Fruit fly (Drosophila melanogaster) whole organism, embryonic: Measurements from ENCODE around the gene CG16790.

Experiments used
- Bgb ChIP-seq: fragments of 200-800 bp; sonication (Bioruptor generic); IDR thresholded peaks from 2 replicates; pipeline ENCODE4 v1.3.6; 2022; ENCODE audit warnings: missing biosample characterization, missing genetic modification characterization; ENCODE audit not compliant: partially characterized antibody
- Bteb2 ChIP-seq: fragments of 200-800 bp; sonication (Bioruptor generic); optimal IDR thresholded peaks from 2 replicates; lab custom pipeline; 2016; ENCODE audit warnings: missing biosample characterization, missing genetic modification characterization
- CG10654 ChIP-seq: fragments of 200-800 bp; sonication (Bioruptor generic); optimal IDR thresholded peaks from 2 replicates; lab custom pipeline; 2016; ENCODE audit warnings: missing biosample characterization, missing genetic modification characterization
- CG11504 ChIP-seq: fragments of 200-800 bp; sonication (Bioruptor generic); optimal IDR thresholded peaks from 3 replicates; lab custom pipeline; 2019; ENCODE audit warnings: missing biosample characterization, mild to moderate bottlenecking, missing genetic modification characterization, moderate library complexity
- CG1233 ChIP-seq: fragments of 200-800 bp; sonication (Bioruptor generic); optimal IDR thresholded peaks from 4 replicates; lab custom pipeline; 2018; ENCODE audit warnings: missing biosample characterization, mild to moderate bottlenecking, missing genetic modification characterization
- CG13624 ChIP-seq: fragments of 200-800 bp; sonication (Bioruptor generic); optimal IDR thresholded peaks from 2 replicates; lab custom pipeline; 2016; ENCODE audit warnings: missing biosample characterization, missing genetic modification characterization
- CG13894 ChIP-seq: fragments of 200-800 bp; sonication (Bioruptor generic); optimal IDR thresholded peaks from 3 replicates; lab custom pipeline; 2018; ENCODE audit warnings: missing biosample characterization, mild to moderate bottlenecking, missing genetic modification characterization, moderate library complexity
- CG14441 ChIP-seq: fragments of 200-800 bp; sonication (Bioruptor generic); IDR thresholded peaks from 2 replicates; pipeline ENCODE4 v1.3.6; 2022; ENCODE audit warnings: missing biosample characterization, missing genetic modification characterization
- CG16815 ChIP-seq: fragments of 200-800 bp; sonication (Bioruptor generic); optimal IDR thresholded peaks from 3 replicates; lab custom pipeline; 2017; ENCODE audit warnings: missing biosample characterization, mild to moderate bottlenecking, missing genetic modification characterization
- CG17328 ChIP-seq: fragments of 200-800 bp; sonication (Bioruptor generic); IDR thresholded peaks from 2 replicates; pipeline ENCODE4 v1.3.6; 2022; ENCODE audit warnings: missing biosample characterization, missing genetic modification characterization
- CG17361 ChIP-seq: fragments of 200-800 bp; sonication (Bioruptor generic); IDR thresholded peaks from 3 replicates; pipeline ENCODE4 v1.3.6; 2022; ENCODE audit warnings: missing biosample characterization, missing genetic modification characterization
- CG17568 ChIP-seq: fragments of 200-800 bp; sonication (Bioruptor generic); optimal IDR thresholded peaks from 2 replicates; lab custom pipeline; 2018; ENCODE audit warnings: missing biosample characterization, mild to moderate bottlenecking, missing genetic modification characterization, moderate library complexity
- CG1792 ChIP-seq: fragments of 200-800 bp; sonication (Bioruptor generic); optimal IDR thresholded peaks from 2 replicates; lab custom pipeline; 2016; ENCODE audit warnings: missing biosample characterization, missing genetic modification characterization
- CG18476 ChIP-seq: fragments of 200-800 bp; sonication (Bioruptor generic); optimal IDR thresholded peaks from 2 replicates; lab custom pipeline; 2016; ENCODE audit warnings: missing biosample characterization, mild to moderate bottlenecking, missing genetic modification characterization
- CG2712 ChIP-seq: fragments of 200-800 bp; optimal IDR thresholded peaks from 3 replicates; lab custom pipeline; 2019; ENCODE audit warnings: missing biosample characterization, mild to moderate bottlenecking, missing genetic modification characterization, moderate library complexity
- CG2875 ChIP-seq: fragments of 200-800 bp; sonication (Bioruptor generic); optimal IDR thresholded peaks from 2 replicates; lab custom pipeline; 2017; ENCODE audit warnings: missing biosample characterization, mild to moderate bottlenecking, missing genetic modification characterization, missing genetic modification reagents
- CG31224 ChIP-seq: fragments of 200-800 bp; sonication (Bioruptor generic); IDR thresholded peaks from 2 replicates; pipeline ENCODE4 v1.3.6; 2022; ENCODE audit warnings: missing biosample characterization, missing genetic modification characterization
- CG32772 ChIP-seq: fragments of 200-800 bp; sonication (Bioruptor generic); IDR thresholded peaks from 2 replicates; pipeline ENCODE4 v1.3.6; 2022; ENCODE audit warnings: missing biosample characterization, missing genetic modification characterization
- CG6175 ChIP-seq: fragments of 200-800 bp; sonication (Bioruptor generic); IDR thresholded peaks from 3 replicates; pipeline ENCODE4 v1.3.6; 2022; ENCODE audit warnings: missing biosample characterization, missing genetic modification characterization
- CG6683 ChIP-seq: fragments of 200-800 bp; sonication (Bioruptor generic); optimal IDR thresholded peaks from 2 replicates; lab custom pipeline; 2017; ENCODE audit warnings: missing biosample characterization, mild to moderate bottlenecking, missing genetic modification characterization, missing genetic modification reagents
- Dref ChIP-seq: fragments of 200-800 bp; sonication (Bioruptor generic); IDR thresholded peaks from 2 replicates; pipeline ENCODE4 v1.3.6; 2022; ENCODE audit warnings: missing biosample characterization, missing genetic modification characterization
- Drgx ChIP-seq: fragments of 200-800 bp; sonication (Bioruptor generic); IDR thresholded peaks from 2 replicates; pipeline ENCODE4 v1.3.6; 2022; ENCODE audit warnings: missing biosample characterization, missing genetic modification characterization
- E2f2 ChIP-seq: fragments of 200-800 bp; sonication (Bioruptor generic); IDR thresholded peaks from 2 replicates; pipeline ENCODE4 v1.3.6; 2022; ENCODE audit warnings: missing biosample characterization, missing genetic modification characterization
- Fer1 ChIP-seq: fragments of 200-800 bp; sonication (Bioruptor generic); optimal IDR thresholded peaks from 2 replicates; lab custom pipeline; 2017; ENCODE audit warnings: missing biosample characterization, mild to moderate bottlenecking, missing genetic modification characterization
- Lhr ChIP-seq: fragments of 200-800 bp; sonication (Bioruptor generic); optimal IDR thresholded peaks from 3 replicates; lab custom pipeline; 2017; ENCODE audit warnings: mild to moderate bottlenecking, missing biosample characterization, missing genetic modification reagents, missing genetic modification characterization
- Med ChIP-seq: fragments of 200-800 bp; sonication (Bioruptor generic); peaks from one replicate; lab custom pipeline; 2016; ENCODE audit warnings: missing biosample characterization, missing genetic modification characterization, mild to moderate bottlenecking, inconsistent platforms, moderate library complexity
- NC2α ChIP-seq: fragments of 200-800 bp; sonication (Bioruptor generic); optimal IDR thresholded peaks from 2 replicates; lab custom pipeline; 2016; ENCODE audit warnings: missing biosample characterization, missing genetic modification characterization
- Pdp1 ChIP-seq, 2 experiments: fragments of 200-800 bp; sonication (Bioruptor generic); optimal IDR thresholded peaks; 3 replicates each; lab custom pipeline; 2016; ENCODE audit warnings: missing biosample characterization in 2 of 2, missing genetic modification characterization in 2 of 2, mild to moderate bottlenecking in 1 of 2, moderate library complexity in 1 of 2
- bab2 ChIP-seq: fragments of 200-800 bp; sonication (Bioruptor generic); optimal IDR thresholded peaks from 2 replicates; lab custom pipeline; 2016; ENCODE audit warnings: missing biosample characterization, missing genetic modification characterization
- bcd ChIP-seq: fragments of 200-800 bp; sonication (Bioruptor generic); optimal IDR thresholded peaks from 2 replicates; lab custom pipeline; 2017; ENCODE audit warnings: missing biosample characterization, mild to moderate bottlenecking, missing genetic modification characterization
- cad ChIP-seq: fragments of >200 bp; optimal IDR thresholded peaks from 2 replicates; lab custom pipeline; 2017; ENCODE audit warnings: missing biosample characterization, missing genetic modification characterization
- chinmo ChIP-seq: fragments of 200-800 bp; sonication (Bioruptor generic); IDR thresholded peaks from 4 replicates; pipeline ENCODE4 v1.3.6; 2022; ENCODE audit warnings: missing biosample characterization, missing genetic modification characterization; ENCODE audit not compliant: partially characterized antibody
- dm ChIP-seq: fragments of 200-800 bp; sonication (Bioruptor generic); optimal IDR thresholded peaks from 3 replicates; lab custom pipeline; 2016; ENCODE audit warnings: missing biosample characterization, missing genetic modification characterization
- esg ChIP-seq: fragments of 200-800 bp; sonication (Bioruptor generic); conservative IDR thresholded peaks from 2 replicates; pipeline ENCODE4 v1.3.6; 2022; ENCODE audit warnings: missing biosample characterization, missing genetic modification characterization
- gce ChIP-seq: fragments of 200-800 bp; sonication (Bioruptor generic); IDR thresholded peaks from 3 replicates; pipeline ENCODE4 v1.3.6; 2022; ENCODE audit warnings: missing biosample characterization, missing genetic modification characterization
- gcm ChIP-seq: fragments of 200-800 bp; sonication (Bioruptor generic); optimal IDR thresholded peaks from 2 replicates; lab custom pipeline; 2019; ENCODE audit warnings: missing biosample characterization, mild to moderate bottlenecking, missing genetic modification characterization, moderate library complexity
- gt ChIP-seq: fragments of 200-800 bp; sonication (Bioruptor generic); IDR thresholded peaks from 2 replicates; pipeline ENCODE4 v1.3.6; 2022; ENCODE audit warnings: missing biosample characterization, missing genetic modification characterization
- her ChIP-seq: fragments of 200-800 bp; sonication (Bioruptor generic); optimal IDR thresholded peaks from 2 replicates; lab custom pipeline; 2016; ENCODE audit warnings: missing biosample characterization, missing genetic modification characterization
- jing ChIP-seq: fragments of 200-800 bp; sonication (Bioruptor generic); optimal IDR thresholded peaks from 2 replicates; lab custom pipeline; 2018; ENCODE audit warnings: missing biosample characterization, mild to moderate bottlenecking, missing genetic modification characterization
- maf-S ChIP-seq: fragments of 200-800 bp; sonication (Bioruptor generic); optimal IDR thresholded peaks from 2 replicates; lab custom pipeline; 2016; ENCODE audit warnings: missing biosample characterization, missing genetic modification characterization
- nau ChIP-seq: fragments of 200-800 bp; sonication (Bioruptor generic); optimal IDR thresholded peaks from 3 replicates; lab custom pipeline; 2017; ENCODE audit warnings: missing biosample characterization, mild to moderate bottlenecking, missing genetic modification characterization, missing genetic modification reagents
- pan ChIP-seq, 4 experiments: fragments of >200 bp in 3 of 4; fragments of 200-800 bp in 1 of 4; sonication (Bioruptor generic) in 1 of 4; optimal IDR thresholded peaks in 3 of 4; IDR thresholded peaks in 1 of 4; 2 replicates each; pipeline versions ENCODE4 v1.3.6 to Lab custom; 2017 to 2022; ENCODE audit warnings: missing biosample characterization in 2 of 4, missing genetic modification characterization in 2 of 4, mixed read lengths in 1 of 4
- pb ChIP-seq: fragments of 200-800 bp; sonication (Bioruptor generic); optimal IDR thresholded peaks from 3 replicates; lab custom pipeline; 2016; ENCODE audit warnings: missing biosample characterization, missing genetic modification characterization
- pfk ChIP-seq: fragments of 200-800 bp; sonication (Bioruptor generic); optimal IDR thresholded peaks from 2 replicates; lab custom pipeline; 2018; ENCODE audit warnings: missing biosample characterization, mild to moderate bottlenecking, missing genetic modification characterization, moderate library complexity
- pum ChIP-seq: fragments of 200-800 bp; sonication (Bioruptor generic); optimal IDR thresholded peaks from 2 replicates; lab custom pipeline; 2016; ENCODE audit warnings: missing biosample characterization, missing genetic modification characterization
- salm ChIP-seq: fragments of 200-800 bp; sonication (Bioruptor generic); optimal IDR thresholded peaks from 2 replicates; lab custom pipeline; 2018; ENCODE audit warnings: missing biosample characterization, mild to moderate bottlenecking, missing genetic modification characterization
- seq ChIP-seq: fragments of 200-800 bp; sonication (Bioruptor generic); IDR thresholded peaks from 2 replicates; pipeline ENCODE4 v1.3.6; 2022; ENCODE audit warnings: missing biosample characterization, missing genetic modification characterization
- sob ChIP-seq: fragments of 200-800 bp; sonication (Bioruptor generic); IDR thresholded peaks from 2 replicates; pipeline ENCODE4 v1.3.6; 2022; ENCODE audit warnings: missing biosample characterization, missing genetic modification characterization
- wdn ChIP-seq: fragments of 200-800 bp; sonication (Bioruptor generic); IDR thresholded peaks from 2 replicates; pipeline ENCODE4 v1.3.6; 2022; ENCODE audit warnings: missing biosample characterization, missing genetic modification characterization

Gene CG16790

DNA sequence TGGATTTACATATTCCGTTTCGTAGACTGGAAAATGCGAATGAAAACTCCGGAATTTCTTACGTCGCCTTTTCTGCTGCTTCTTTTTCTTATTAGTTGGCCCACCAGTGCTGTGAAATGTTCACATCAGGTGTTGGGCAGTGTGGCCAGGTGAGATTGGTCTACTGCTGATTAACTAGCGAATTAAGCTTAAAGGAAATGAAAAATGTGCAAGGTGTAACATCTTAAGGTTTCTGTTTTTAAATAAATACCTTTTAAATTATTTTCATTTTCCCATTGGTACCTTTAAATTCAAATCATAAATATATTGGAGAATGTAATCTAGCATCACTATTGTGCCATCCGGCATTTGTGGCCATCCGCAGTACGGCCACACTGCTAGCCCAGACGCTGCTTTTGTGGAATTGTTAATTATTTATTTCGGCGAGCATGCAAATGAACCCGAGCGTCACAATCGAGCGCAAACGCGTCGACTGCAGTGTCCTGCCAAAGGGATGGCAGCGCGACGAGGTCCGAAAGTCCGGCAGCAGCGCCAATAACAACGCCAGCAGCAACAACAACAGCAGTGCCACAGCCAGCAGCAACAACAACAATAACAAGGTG lies 10.5 kb downstream of the CG16790 start, which contains the start of the genes AP-1mu and MBD-like (continued):
- no peak for TF ChIP-seq seq (GFP tag; lab: Robert Waterston, UW)
- no peak for TF ChIP-seq jing
- TF ChIP-seq Lhr (GFP tag; lab: Kevin White, UChicago), result peak; percentile 66
- TF ChIP-seq gt (GFP tag; lab: Robert Waterston, UW), result 0 out of 2 replicates have a peak, but pooled peaks have one; percentile 14
- TF ChIP-seq chinmo, result 0 out of 4 replicates have a peak, but pooled peaks have one; percentile 10
- TF ChIP-seq esg (GFP tag; lab: Robert Waterston, UW), result peak; percentile 55
- TF ChIP-seq maf-S, result peak; percentile 63
- peak; percentile 69 for TF ChIP-seq bcd (GFP tag; lab: Kevin White, UChicago)
- peak; percentile 64 for TF ChIP-seq CG32772
- TF ChIP-seq CG2875, result no peak
- TF ChIP-seq dm (GFP tag; lab: Kevin White, UChicago), result peak; percentile 30
- no peak for TF ChIP-seq NC2α
- TF ChIP-seq CG10654 (GFP tag; lab: Kevin White, UChicago), result peak; percentile 9
- TF ChIP-seq nau (GFP tag; lab: Kevin White, UChicago), result no peak
- TF ChIP-seq CG2712 (tag; lab: Kevin White, UChicago), result peak; percentile 71
- TF ChIP-seq pfk (GFP tag; lab: Kevin White, UChicago), result no peak
- no peak for TF ChIP-seq Bgb
- peak; percentile 62 for TF ChIP-seq bab2 (GFP tag; lab: Kevin White, UChicago)
- peak; percentile 39 for TF ChIP-seq CG16815 (GFP tag; lab: Kevin White, UChicago)
- peak; percentile 9 for TF ChIP-seq her (GFP tag; lab: Kevin White, UChicago)
- no peak for TF ChIP-seq Drgx (GFP tag; lab: Robert Waterston, UW)
- peak; percentile 62 for TF ChIP-seq CG18476
- TF ChIP-seq CG13624, result peak; percentile 55
- TF ChIP-seq sob (GFP tag; lab: Robert Waterston, UW), result peak; percentile 60
- peak; percentile 51 for TF ChIP-seq CG1233 (GFP tag; lab: Kevin White, UChicago)
- no peak for TF ChIP-seq CG6175
- TF ChIP-seq CG31224 (GFP tag; lab: Robert Waterston, UW), result peak; percentile 49
- TF ChIP-seq wdn (GFP tag; lab: Robert Waterston, UW), result no peak
- TF ChIP-seq CG17328 (GFP tag; lab: Robert Waterston, UW), result no peak
- no peak for TF ChIP-seq cad (GFP tag; lab: Kevin White, UChicago)
- TF ChIP-seq CG1792, result peak; percentile 66
- TF ChIP-seq CG17568, result no peak
- peak; percentile 94 for TF ChIP-seq Med (GFP tag; lab: Kevin White, UChicago)
- TF ChIP-seq Bteb2 (GFP tag; lab: Kevin White, UChicago), result peak; percentile 52
- peak; percentile 59 to 83 for TF ChIP-seq Pdp1 (GFP tag; optimal IDR thresholded peaks at IDR 0.05; lab: Kevin White, UChicago)
- TF ChIP-seq Dref (GFP tag; lab: Robert Waterston, UW), result 0 out of 2 replicates have a peak, but pooled peaks have one; percentile 37
- TF ChIP-seq CG17361 (GFP tag; lab: Robert Waterston, UW), result peak; percentile 76
- peak; percentile 50 for TF ChIP-seq CG14441 (GFP tag; lab: Robert Waterston, UW)
- TF ChIP-seq gce (GFP tag; lab: Robert Waterston, UW), result no peak
- peak; percentile 9 for TF ChIP-seq pb (GFP tag; lab: Kevin White, UChicago)
- TF ChIP-seq salm (tag; lab: Kevin White, UChicago), result no peak
- TF ChIP-seq E2f2 (GFP tag; lab: Robert Waterston, UW), result peak; percentile 60
- peak; percentile 57 for TF ChIP-seq pum (GFP tag; lab: Kevin White, UChicago)
- no peak for TF ChIP-seq CG6683 (GFP tag; lab: Kevin White, UChicago)
- TF ChIP-seq CG13894 (tag; lab: Kevin White, UChicago), result peak; percentile 11
- TF ChIP-seq gcm (GFP tag; lab: Kevin White, UChicago), result peak; percentile 38
- no peak for TF ChIP-seq CG11504 (tag; lab: Kevin White, UChicago)
- peak; percentile 1 for TF ChIP-seq Fer1 (GFP tag; lab: Kevin White, UChicago)
- TF ChIP-seq pan (optimal IDR thresholded peaks at IDR 0.05; lab: Kevin White, UChicago), result no peak
- TF ChIP-seq pan (GFP tag; optimal IDR thresholded peaks at IDR 0.05 in 1 of 2, IDR thresholded peaks at IDR 0.05 in 1 of 2), result peak in 1 of 2 experiments; percentile 56
